Worm (Caenorhabditis elegans) whole organism, young adult: ENCODE measurements around the gene F55F10.1.
A peak's percentile ranks its signal among the peaks of the same experiment; 100 is the strongest.

ENCODE experiments used
- B0035.1 ChIP-seq: sonication (generic microtip); optimal IDR thresholded peaks from 2 replicates; lab custom pipeline; 2016; ENCODE audit warnings: missing genetic modification characterization, mild to moderate bottlenecking, missing compliant biosample characterization, missing genotype, missing genetic modification reagents
- B0336.3 ChIP-seq: fragments of 200-800 bp; sonication (Bioruptor generic); IDR thresholded peaks from 2 replicates; pipeline ENCODE4 v1.3.6; 2022; ENCODE audit warnings: missing genetic modification characterization, missing compliant biosample characterization
- F22D6.2 ChIP-seq: sonication (generic microtip); optimal IDR thresholded peaks from 2 replicates; lab custom pipeline; 2016; ENCODE audit warnings: mild to moderate bottlenecking, missing genetic modification characterization, missing compliant biosample characterization
- F37B4.10 ChIP-seq: fragments of 200-800 bp; sonication (Bioruptor generic); IDR thresholded peaks from 2 replicates; pipeline ENCODE4 v1.3.6; 2022; ENCODE audit warnings: missing genetic modification characterization, missing compliant biosample characterization
- F57C9.4 ChIP-seq: sonication (generic microtip); optimal IDR thresholded peaks from 2 replicates; lab custom pipeline; 2017; ENCODE audit warnings: mild to moderate bottlenecking, missing genetic modification characterization, missing compliant biosample characterization
- K11D2.4 ChIP-seq: fragments of 200-800 bp; sonication (Bioruptor generic); IDR thresholded peaks from 2 replicates; pipeline ENCODE4 v1.3.6; 2022; ENCODE audit warnings: missing genetic modification reagents, missing genetic modification characterization, missing compliant biosample characterization
- Y56A3A.18 ChIP-seq: fragments of 200-800 bp; sonication (Bioruptor generic); IDR thresholded peaks from 2 replicates; pipeline ENCODE4 v1.3.6; 2022; ENCODE audit warnings: missing genetic modification reagents, missing genetic modification characterization, missing compliant biosample characterization
- akir-1 ChIP-seq: fragments of 200-800 bp; sonication (Bioruptor generic); optimal IDR thresholded peaks from 2 replicates; lab custom pipeline; 2018; ENCODE audit warnings: mild to moderate bottlenecking, missing genetic modification characterization, moderate library complexity, missing compliant biosample characterization
- aptf-3 ChIP-seq: fragments of 200-800 bp; sonication (Bioruptor generic); IDR thresholded peaks from 2 replicates; pipeline ENCODE4 v1.3.6; 2022; ENCODE audit warnings: missing genetic modification characterization, missing compliant biosample characterization
- atf-7 ChIP-seq: sonication (generic microtip); optimal IDR thresholded peaks from 2 replicates; lab custom pipeline; 2017; ENCODE audit warnings: mild to moderate bottlenecking, missing genetic modification characterization, missing compliant biosample characterization
- athp-1 ChIP-seq: sonication (generic microtip); optimal IDR thresholded peaks from 2 replicates; lab custom pipeline; 2017; ENCODE audit warnings: mild to moderate bottlenecking, missing genetic modification characterization, missing compliant biosample characterization
- attf-3 ChIP-seq: fragments of 200-800 bp; sonication (Bioruptor generic); conservative IDR thresholded peaks from 2 replicates; pipeline ENCODE4 v1.3.6; 2022; ENCODE audit warnings: missing genetic modification reagents, missing genetic modification characterization, missing compliant biosample characterization
- cebp-1 ChIP-seq, 2 experiments: fragments of 200-800 bp in 1 of 2; sonication (Bioruptor generic) in 1 of 2; sonication (generic microtip) in 1 of 2; IDR thresholded peaks in 1 of 2; optimal IDR thresholded peaks in 1 of 2; 2 replicates each; pipeline versions ENCODE4 v1.3.6 to Lab custom; 2017 to 2022; ENCODE audit warnings: missing compliant biosample characterization in 2 of 2, missing genetic modification characterization in 2 of 2, mild to moderate bottlenecking in 1 of 2, missing genetic modification reagents in 1 of 2, moderate library complexity in 1 of 2
- cebp-2 ChIP-seq: fragments of 200-800 bp; sonication (Bioruptor generic); IDR thresholded peaks from 2 replicates; pipeline ENCODE4 v1.3.6; 2022; ENCODE audit warnings: missing genetic modification characterization, missing compliant biosample characterization
- ceh-100 ChIP-seq: fragments of 200-800 bp; sonication (Bioruptor generic); IDR thresholded peaks from 2 replicates; pipeline ENCODE4 v1.3.6; 2022; ENCODE audit warnings: missing genetic modification reagents, missing genetic modification characterization, missing compliant biosample characterization
- ceh-79 ChIP-seq: sonication (generic microtip); optimal IDR thresholded peaks from 2 replicates; lab custom pipeline; 2017; ENCODE audit warnings: mild to moderate bottlenecking, missing genetic modification characterization, missing compliant biosample characterization
- ceh-91 ChIP-seq: fragments of 200-800 bp; sonication (Bioruptor generic); IDR thresholded peaks from 2 replicates; pipeline ENCODE4 v1.3.6; 2022; ENCODE audit warnings: missing genetic modification reagents, missing genetic modification characterization, missing compliant biosample characterization
- chd-7 ChIP-seq: sonication (generic microtip); optimal IDR thresholded peaks from 2 replicates; lab custom pipeline; 2016; ENCODE audit warnings: mild to moderate bottlenecking, missing genetic modification characterization, moderate library complexity, missing compliant biosample characterization
- die-1 ChIP-seq: sonication (generic microtip); optimal IDR thresholded peaks from 2 replicates; lab custom pipeline; 2016; ENCODE audit warnings: missing genotype, mild to moderate bottlenecking, missing genetic modification characterization, missing compliant biosample characterization
- efl-1 ChIP-seq: fragments of 150-350 bp; optimal IDR thresholded peaks from 2 replicates; lab custom pipeline; 2014; ENCODE audit warnings: missing biosample characterization, missing genetic modification reagents, missing genetic modification characterization
- gei-17 ChIP-seq: fragments of 200-800 bp; sonication (Bioruptor generic); optimal IDR thresholded peaks from 2 replicates; lab custom pipeline; 2018; ENCODE audit warnings: mild to moderate bottlenecking, missing genetic modification characterization, missing compliant biosample characterization
- him-1 ChIP-seq: sonication (generic microtip); optimal IDR thresholded peaks from 2 replicates; lab custom pipeline; 2016; ENCODE audit warnings: missing genotype, missing genetic modification reagents, missing genetic modification characterization, missing compliant biosample characterization
- hlh-12 ChIP-seq: sonication (generic microtip); optimal IDR thresholded peaks from 2 replicates; lab custom pipeline; 2016; ENCODE audit warnings: missing genetic modification characterization, missing compliant biosample characterization
- hlh-26 ChIP-seq: fragments of 200-800 bp; sonication (Bioruptor generic); conservative IDR thresholded peaks from 2 replicates; pipeline ENCODE4 v1.3.6; 2022; ENCODE audit warnings: missing genetic modification reagents, missing genetic modification characterization, missing compliant biosample characterization
- hmg-1.2 ChIP-seq: fragments of 200-800 bp; sonication (Bioruptor generic); IDR thresholded peaks from 2 replicates; pipeline ENCODE4 v1.3.6; 2022; ENCODE audit warnings: missing genetic modification reagents, missing genetic modification characterization, missing compliant biosample characterization
- hrde-1 ChIP-seq: sonication (generic microtip); optimal IDR thresholded peaks from 2 replicates; lab custom pipeline; 2016; ENCODE audit warnings: missing genetic modification characterization, mild to moderate bottlenecking, missing compliant biosample characterization, moderate library complexity, missing genotype, missing genetic modification reagents, borderline replicate concordance
- lin-54 ChIP-seq: fragments of 200-800 bp; sonication (Bioruptor generic); optimal IDR thresholded peaks from 2 replicates; lab custom pipeline; 2018; ENCODE audit warnings: mild to moderate bottlenecking, missing genetic modification characterization, missing compliant biosample characterization
- lir-1 ChIP-seq: fragments of 200-800 bp; sonication (Bioruptor generic); conservative IDR thresholded peaks from 2 replicates; pipeline ENCODE4 v1.3.6; 2022; ENCODE audit warnings: missing genetic modification reagents, missing genetic modification characterization, missing compliant biosample characterization
- madf-6 ChIP-seq: fragments of 200-800 bp; sonication (Bioruptor generic); IDR thresholded peaks from 2 replicates; pipeline ENCODE4 v1.3.6; 2022; ENCODE audit warnings: missing genetic modification reagents, missing genetic modification characterization, missing compliant biosample characterization
- mel-28 ChIP-seq: sonication (generic microtip); optimal IDR thresholded peaks from 2 replicates; lab custom pipeline; 2016; ENCODE audit warnings: borderline replicate concordance, mild to moderate bottlenecking, missing genetic modification characterization, missing compliant biosample characterization
- nfya-1 ChIP-seq: sonication (generic microtip); optimal IDR thresholded peaks from 2 replicates; lab custom pipeline; 2017; ENCODE audit warnings: antibody characterized with exemption, missing compliant biosample characterization, missing genetic modification characterization, borderline replicate concordance; ENCODE audit not compliant: insufficient read depth
- nhr-179 ChIP-seq: sonication (generic microtip); optimal IDR thresholded peaks from 2 replicates; lab custom pipeline; 2016; ENCODE audit warnings: mild to moderate bottlenecking, missing genetic modification characterization, missing compliant biosample characterization
- nhr-27 ChIP-seq: fragments of 200-800 bp; sonication (Bioruptor generic); optimal IDR thresholded peaks from 2 replicates; lab custom pipeline; 2018; ENCODE audit warnings: mild to moderate bottlenecking, missing genetic modification characterization, moderate library complexity, missing compliant biosample characterization
- nhr-80 ChIP-seq: sonication (generic microtip); optimal IDR thresholded peaks from 2 replicates; lab custom pipeline; 2016; ENCODE audit warnings: missing genetic modification characterization, missing compliant biosample characterization
- nhr-90 ChIP-seq: sonication (generic microtip); optimal IDR thresholded peaks from 2 replicates; lab custom pipeline; 2016; ENCODE audit warnings: missing genotype, mild to moderate bottlenecking, missing genetic modification characterization, missing compliant biosample characterization
- pbrm-1 ChIP-seq: fragments of 200-800 bp; sonication (Bioruptor generic); IDR thresholded peaks from 2 replicates; pipeline ENCODE4 v1.3.6; 2022; ENCODE audit warnings: missing genetic modification reagents, missing genetic modification characterization, missing compliant biosample characterization
- pha-4 ChIP-seq: fragments of 150-350 bp; sonication (generic microtip); optimal IDR thresholded peaks from 2 replicates; lab custom pipeline; 2014; ENCODE audit warnings: missing biosample characterization, missing genetic modification reagents, missing genetic modification characterization
- rcor-1 ChIP-seq: fragments of 200-800 bp; sonication (Bioruptor generic); IDR thresholded peaks from 2 replicates; pipeline ENCODE4 v1.3.6; 2022; ENCODE audit warnings: missing genetic modification reagents, missing genetic modification characterization, missing compliant biosample characterization
- rpc-1 ChIP-seq, 2 experiments: fragments of 150-350 bp in 1 of 2; sonication (generic microtip) in 1 of 2; optimal IDR thresholded peaks; 2 replicates each; lab custom pipeline; 2014 to 2018; ENCODE audit warnings: missing biosample characterization in 1 of 2, missing genetic modification characterization in 1 of 2, missing genetic modification reagents in 1 of 2, missing genotype in 1 of 2
- sdz-38 ChIP-seq: sonication (generic microtip); optimal IDR thresholded peaks from 2 replicates; lab custom pipeline; 2016; ENCODE audit warnings: missing genotype, missing genetic modification characterization, missing compliant biosample characterization
- snpc-1.1 ChIP-seq: sonication (generic microtip); optimal IDR thresholded peaks from 2 replicates; lab custom pipeline; 2017; ENCODE audit warnings: missing genetic modification characterization, mild to moderate bottlenecking, missing compliant biosample characterization, antibody characterized with exemption, moderate library complexity, missing genotype, missing genetic modification reagents; ENCODE audit not compliant: insufficient read depth
- tbp1 ChIP-seq: fragments of 200-800 bp; sonication (Bioruptor generic); optimal IDR thresholded peaks from 2 replicates; lab custom pipeline; 2018; ENCODE audit warnings: mild to moderate bottlenecking, missing genetic modification characterization, missing compliant biosample characterization
- tlf-1 ChIP-seq: fragments of 200-800 bp; sonication (Bioruptor generic); optimal IDR thresholded peaks from 2 replicates; lab custom pipeline; 2018; ENCODE audit warnings: mild to moderate bottlenecking, missing genetic modification characterization, missing compliant biosample characterization
- zfh-2 ChIP-seq: fragments of 200-800 bp; sonication (Bioruptor generic); conservative IDR thresholded peaks from 2 replicates; pipeline ENCODE4 v1.3.6; 2022; ENCODE audit warnings: missing genetic modification reagents, missing genetic modification characterization, missing compliant biosample characterization
- ztf-18 ChIP-seq: sonication (generic microtip); optimal IDR thresholded peaks from 2 replicates; lab custom pipeline; 2016; ENCODE audit warnings: missing genotype, mild to moderate bottlenecking, missing genetic modification characterization, missing compliant biosample characterization
- ztf-22 ChIP-seq: fragments of 200-800 bp; sonication (Bioruptor generic); optimal IDR thresholded peaks from 2 replicates; lab custom pipeline; 2018; ENCODE audit warnings: mild to moderate bottlenecking, missing genetic modification characterization, moderate library complexity, missing compliant biosample characterization
- ztf-6 ChIP-seq: fragments of 200-800 bp; sonication (Bioruptor generic); IDR thresholded peaks from 2 replicates; pipeline ENCODE4 v1.3.6; 2022; ENCODE audit warnings: missing genetic modification reagents, missing genetic modification characterization, missing compliant biosample characterization

F55F10.1 gene

ce11 chrIV:4406054-4406539 is 45.5 kb downstream of the F55F10.1 start (continued):
- peak; percentile 41; the same call in 1 of the 2 replicates for TF ChIP-seq hmg-1.2 (GFP tag; lab: Robert Waterston, UW)

ce11 chrIV:4407055-4407461 is 46.4 kb downstream of the F55F10.1 start:
- TF ChIP-seq him-1 (tag; lab: Kevin White, UChicago) (no peak), nhr-90 (tag; lab: Kevin White, UChicago) (no peak), mel-28 (tag; lab: Kevin White, UChicago) (no peak), ztf-6 (GFP tag; lab: Robert Waterston, UW) (no peak), akir-1 (no peak), atf-7 (tag; lab: Kevin White, UChicago) (peak; percentile 21), lir-1 (GFP tag; lab: Robert Waterston, UW) (no peak), sdz-38 (tag; lab: Kevin White, UChicago) (no peak), pha-4 (tag; lab: Kevin White, UChicago) (no peak), ceh-79 (no peak), cebp-1 (GFP tag; IDR thresholded peaks at IDR 0.05; lab: Robert Waterston, UW) (no peak), cebp-1 (tag; optimal IDR thresholded peaks at IDR 0.05; lab: Kevin White, UChicago) (peak; percentile 25), hlh-26 (no peak), nfya-1 (tag; lab: Kevin White, UChicago) (no peak), lin-54 (GFP tag; lab: Kevin White, UChicago) (no peak), cebp-2 (no peak), ztf-18 (tag; lab: Kevin White, UChicago) (no peak), hrde-1 (tag; lab: Kevin White, UChicago) (no peak), rcor-1 (GFP tag; lab: Robert Waterston, UW) (no peak), die-1 (tag; lab: Kevin White, UChicago) (no peak), nhr-80 (peak; percentile 60), athp-1 (no peak), ceh-100 (no peak), K11D2.4 (GFP tag; lab: Robert Waterston, UW) (no peak), madf-6 (GFP tag; lab: Robert Waterston, UW) (no peak), Y56A3A.18 (GFP tag; lab: Robert Waterston, UW) (no peak), F37B4.10 (GFP tag; lab: Robert Waterston, UW) (no peak), F57C9.4 (tag; lab: Kevin White, UChicago) (no peak), pbrm-1 (no peak), nhr-179 (tag; lab: Kevin White, UChicago) (no peak), F22D6.2 (tag; lab: Kevin White, UChicago) (no peak), tbp1 (GFP tag; lab: Kevin White, UChicago) (peak; percentile 34), hlh-12 (tag; lab: Kevin White, UChicago) (no peak), zfh-2 (GFP tag; lab: Robert Waterston, UW) (peak; percentile 93), attf-3 (GFP tag; lab: Robert Waterston, UW) (no peak), snpc-1.1 (no peak), rpc-1 (optimal IDR thresholded peaks at IDR 0.05; lab: Kevin White, UChicago) (no peak), rpc-1 (tag; optimal IDR thresholded peaks at IDR 0.05; lab: Kevin White, UChicago) (no peak), ceh-91 (no peak), ztf-22 (GFP tag; lab: Kevin White, UChicago) (no peak), nhr-27 (tag; lab: Kevin White, UChicago) (no peak), gei-17 (GFP tag; lab: Kevin White, UChicago) (no peak), efl-1 (GFP tag; lab: Kevin White, UChicago) (no peak), B0336.3 (no peak), tlf-1 (GFP tag; lab: Kevin White, UChicago) (no peak), chd-7 (tag; lab: Kevin White, UChicago) (no peak), B0035.1 (tag; lab: Kevin White, UChicago) (no peak), aptf-3 (GFP tag; lab: Robert Waterston, UW) (no peak)
